Fruit fly (Drosophila melanogaster) whole organism, prepupa: ENCODE results near the gene shd.

ENCODE experiments used
- Blimp-1 ChIP-seq: fragments of 200-800 bp; sonication (Bioruptor generic); optimal IDR thresholded peaks from 3 replicates; lab custom pipeline; 2017; ENCODE audit warnings: missing biosample characterization, missing genetic modification characterization, mild to moderate bottlenecking, moderate library complexity, missing genetic modification reagents
- CG10631 ChIP-seq: fragments of 200-800 bp; sonication (Bioruptor generic); optimal IDR thresholded peaks from 2 replicates; lab custom pipeline; 2016; ENCODE audit warnings: missing biosample characterization, missing genetic modification characterization
- CG11294 ChIP-seq: fragments of 200-800 bp; sonication (Bioruptor generic); IDR thresholded peaks from 2 replicates; pipeline ENCODE4 v1.3.6; 2022; ENCODE audit warnings: missing biosample characterization, missing genetic modification characterization
- CG11762 ChIP-seq: fragments of 200-800 bp; sonication (Bioruptor generic); optimal IDR thresholded peaks from 3 replicates; lab custom pipeline; 2016; ENCODE audit warnings: missing biosample characterization, missing genetic modification characterization; ENCODE audit not compliant: insufficient read depth
- CG11902 ChIP-seq: fragments of 200-800 bp; sonication (Bioruptor generic); optimal IDR thresholded peaks from 3 replicates; lab custom pipeline; 2016; ENCODE audit warnings: missing biosample characterization, missing genetic modification characterization
- CG15336 ChIP-seq: fragments of 200-800 bp; sonication (Bioruptor generic); IDR thresholded peaks from 2 replicates; pipeline ENCODE4 v1.3.6; 2022; ENCODE audit warnings: missing biosample characterization, missing genetic modification characterization
- CG1621 ChIP-seq: fragments of 200-800 bp; sonication (Bioruptor generic); optimal IDR thresholded peaks from 3 replicates; lab custom pipeline; 2018; ENCODE audit warnings: missing biosample characterization, mild to moderate bottlenecking, missing genetic modification characterization
- CG16779 ChIP-seq: fragments of 200-800 bp; sonication (Bioruptor generic); optimal IDR thresholded peaks from 3 replicates; lab custom pipeline; 2017; ENCODE audit warnings: missing biosample characterization, mild to moderate bottlenecking, missing genetic modification characterization
- CG3032 ChIP-seq: fragments of 200-800 bp; optimal IDR thresholded peaks from 2 replicates; lab custom pipeline; 2019; ENCODE audit warnings: missing biosample characterization, mild to moderate bottlenecking, missing genetic modification characterization, moderate library complexity
- CG32006 ChIP-seq: fragments of 200-800 bp; sonication (Bioruptor generic); optimal IDR thresholded peaks from 3 replicates; lab custom pipeline; 2017; ENCODE audit warnings: missing biosample characterization, mild to moderate bottlenecking, missing genetic modification characterization
- CG34406 ChIP-seq: fragments of 200-800 bp; sonication (Bioruptor generic); optimal IDR thresholded peaks from 3 replicates; lab custom pipeline; 2016; ENCODE audit warnings: missing biosample characterization, missing genetic modification characterization
- CG3919 ChIP-seq: fragments of 200-800 bp; sonication (Bioruptor generic); optimal IDR thresholded peaks from 3 replicates; lab custom pipeline; 2016; ENCODE audit warnings: missing biosample characterization, missing genetic modification characterization
- CG4318 ChIP-seq: fragments of 200-800 bp; sonication (Bioruptor generic); optimal IDR thresholded peaks from 3 replicates; lab custom pipeline; 2017; ENCODE audit warnings: missing biosample characterization, mild to moderate bottlenecking, missing genetic modification characterization
- CG6163 ChIP-seq: fragments of 200-800 bp; sonication (Bioruptor generic); IDR thresholded peaks from 3 replicates; pipeline ENCODE4 v1.3.6; 2022; ENCODE audit warnings: missing biosample characterization, missing genetic modification characterization
- CG6276 ChIP-seq: fragments of 200-800 bp; sonication (Bioruptor generic); optimal IDR thresholded peaks from 2 replicates; lab custom pipeline; 2017; ENCODE audit warnings: missing biosample characterization, mild to moderate bottlenecking, missing genetic modification characterization
- CG6792 ChIP-seq: fragments of 200-800 bp; sonication (Bioruptor generic); optimal IDR thresholded peaks from 3 replicates; lab custom pipeline; 2016; ENCODE audit warnings: missing biosample characterization, missing genetic modification characterization
- CG6808 ChIP-seq: fragments of 200-800 bp; sonication (Bioruptor generic); optimal IDR thresholded peaks from 3 replicates; lab custom pipeline; 2017; ENCODE audit warnings: missing biosample characterization, missing genetic modification characterization, mild to moderate bottlenecking, moderate library complexity, missing genetic modification reagents
- CG7368 ChIP-seq: fragments of 200-800 bp; sonication (Bioruptor generic); optimal IDR thresholded peaks from 3 replicates; lab custom pipeline; 2016; ENCODE audit warnings: missing biosample characterization, missing genetic modification characterization
- CG8119 ChIP-seq: fragments of 200-800 bp; sonication (Bioruptor generic); IDR thresholded peaks from 3 replicates; pipeline ENCODE4 v1.3.6; 2022; ENCODE audit warnings: missing biosample characterization, missing genetic modification characterization
- CG8632 ChIP-seq: fragments of 200-800 bp; sonication (Bioruptor generic); optimal IDR thresholded peaks from 3 replicates; lab custom pipeline; 2016; ENCODE audit warnings: missing biosample characterization, missing genetic modification characterization
- Eip75B ChIP-seq: fragments of 200-800 bp; sonication (Bioruptor generic); optimal IDR thresholded peaks from 3 replicates; lab custom pipeline; 2016; ENCODE audit warnings: missing biosample characterization, missing genetic modification characterization
- Eip93F ChIP-seq: fragments of 200-800 bp; sonication (Bioruptor generic); optimal IDR thresholded peaks from 2 replicates; lab custom pipeline; 2016; ENCODE audit warnings: missing biosample characterization, mild to moderate bottlenecking, missing genetic modification characterization
- Gug ChIP-seq: fragments of 200-800 bp; sonication (Bioruptor generic); IDR thresholded peaks from 2 replicates; pipeline ENCODE4 v1.3.6; 2022; ENCODE audit warnings: missing biosample characterization, missing genetic modification characterization
- Hr38 ChIP-seq: sonication (Bioruptor generic); optimal IDR thresholded peaks from 2 replicates; lab custom pipeline; 2016; ENCODE audit warnings: missing biosample characterization, missing genetic modification characterization
- Hr39 ChIP-seq: fragments of 200-800 bp; sonication (Bioruptor generic); optimal IDR thresholded peaks from 2 replicates; lab custom pipeline; 2016; ENCODE audit warnings: missing biosample characterization, missing genetic modification characterization
- Hr4 ChIP-seq: fragments of 200-800 bp; sonication (Bioruptor generic); optimal IDR thresholded peaks from 3 replicates; lab custom pipeline; 2016; ENCODE audit warnings: missing biosample characterization, missing genetic modification characterization
- Lpt ChIP-seq: fragments of 200-800 bp; sonication (Bioruptor generic); optimal IDR thresholded peaks from 3 replicates; lab custom pipeline; 2016; ENCODE audit warnings: missing biosample characterization, missing genetic modification characterization
- Met ChIP-seq: fragments of 200-800 bp; sonication (Bioruptor generic); optimal IDR thresholded peaks from 3 replicates; lab custom pipeline; 2016; ENCODE audit warnings: missing biosample characterization, missing genetic modification characterization
- OdsH ChIP-seq: fragments of 200-800 bp; sonication (Bioruptor generic); optimal IDR thresholded peaks from 3 replicates; lab custom pipeline; 2016; ENCODE audit warnings: missing biosample characterization, missing genetic modification characterization
- Smox ChIP-seq: fragments of 200-800 bp; sonication (Bioruptor generic); optimal IDR thresholded peaks from 3 replicates; lab custom pipeline; 2016; ENCODE audit warnings: missing biosample characterization, missing genetic modification characterization
- Sox102F ChIP-seq: fragments of 200-800 bp; sonication (Bioruptor generic); optimal IDR thresholded peaks from 2 replicates; lab custom pipeline; 2016; ENCODE audit warnings: missing biosample characterization, mild to moderate bottlenecking, missing genetic modification characterization
- Sox14 ChIP-seq: fragments of 200-800 bp; sonication (Bioruptor generic); optimal IDR thresholded peaks from 3 replicates; lab custom pipeline; 2016; ENCODE audit warnings: missing biosample characterization, missing genetic modification characterization
- Sox15 ChIP-seq: fragments of 200-800 bp; sonication (Bioruptor generic); optimal IDR thresholded peaks from 3 replicates; lab custom pipeline; 2016; ENCODE audit warnings: missing biosample characterization, missing genetic modification characterization
- achi ChIP-seq: fragments of 200-800 bp; sonication (Bioruptor generic); optimal IDR thresholded peaks from 3 replicates; lab custom pipeline; 2016; ENCODE audit warnings: missing biosample characterization, missing genetic modification characterization
- dac ChIP-seq: fragments of 200-800 bp; sonication (Bioruptor generic); optimal IDR thresholded peaks from 2 replicates; lab custom pipeline; 2017; ENCODE audit warnings: missing biosample characterization, mild to moderate bottlenecking, missing genetic modification characterization
- dsx ChIP-seq: fragments of 200-800 bp; optimal IDR thresholded peaks from 3 replicates; lab custom pipeline; 2019; ENCODE audit warnings: missing biosample characterization, mild to moderate bottlenecking, missing genetic modification characterization, moderate library complexity; ENCODE audit not compliant: poor library complexity, severe bottlenecking
- eg ChIP-seq: fragments of 200-800 bp; sonication (Bioruptor generic); IDR thresholded peaks from 3 replicates; pipeline ENCODE4 v1.3.6; 2022; ENCODE audit warnings: missing biosample characterization, missing genetic modification characterization
- fd59A ChIP-seq: fragments of 200-800 bp; sonication (Bioruptor generic); optimal IDR thresholded peaks from 2 replicates; lab custom pipeline; 2017; ENCODE audit warnings: missing biosample characterization, mild to moderate bottlenecking, missing genetic modification characterization, missing genetic modification reagents
- fd85E ChIP-seq: fragments of 200-800 bp; sonication (Bioruptor generic); optimal IDR thresholded peaks from 3 replicates; lab custom pipeline; 2016; ENCODE audit warnings: missing biosample characterization, missing genetic modification characterization
- fkh ChIP-seq: fragments of 200-800 bp; sonication (Bioruptor generic); optimal IDR thresholded peaks from 3 replicates; lab custom pipeline; 2017; ENCODE audit warnings: missing biosample characterization, mild to moderate bottlenecking, missing genetic modification characterization, moderate library complexity
- lz ChIP-seq: fragments of 200-800 bp; sonication (Bioruptor generic); optimal IDR thresholded peaks from 3 replicates; lab custom pipeline; 2016; ENCODE audit warnings: missing biosample characterization, missing genetic modification characterization
- net ChIP-seq: fragments of 200-800 bp; sonication (Bioruptor generic); optimal IDR thresholded peaks from 3 replicates; lab custom pipeline; 2016; ENCODE audit warnings: missing biosample characterization, missing genetic modification characterization
- pdm3 ChIP-seq: fragments of 200-800 bp; sonication (Bioruptor generic); optimal IDR thresholded peaks from 3 replicates; lab custom pipeline; 2016; ENCODE audit warnings: missing biosample characterization, missing genetic modification characterization
- salr ChIP-seq, 2 experiments: fragments of 200-800 bp; sonication (Bioruptor generic); optimal IDR thresholded peaks; 3 replicates each; lab custom pipeline; 2016 to 2018; ENCODE audit warnings: missing biosample characterization in 2 of 2, missing genetic modification characterization in 2 of 2, mild to moderate bottlenecking in 1 of 2
- ss ChIP-seq, 2 experiments: fragments of 200-800 bp; sonication (Bioruptor generic); optimal IDR thresholded peaks; 2 replicates in 1 of 2; 3 replicates in 1 of 2; lab custom pipeline; 2017 to 2018; ENCODE audit warnings: mild to moderate bottlenecking in 2 of 2, missing biosample characterization in 2 of 2, missing genetic modification characterization in 2 of 2, moderate library complexity in 1 of 2
- svp ChIP-seq: fragments of 200-800 bp; sonication (Bioruptor generic); peaks from one replicate; lab custom pipeline; 2016; ENCODE audit warnings: missing biosample characterization, missing genetic modification characterization
- topi ChIP-seq: fragments of 200-800 bp; sonication (Bioruptor generic); optimal IDR thresholded peaks from 3 replicates; lab custom pipeline; 2016; ENCODE audit warnings: missing biosample characterization, missing genetic modification characterization
- vri ChIP-seq: fragments of 200-800 bp; sonication (Bioruptor generic); optimal IDR thresholded peaks from 3 replicates; lab custom pipeline; 2016; ENCODE audit warnings: missing biosample characterization, mild to moderate bottlenecking, missing genetic modification characterization

shd gene

dm6 chr3L:14616085-14617026, 2.1 kb downstream of the shd start:
- TF ChIP-seq CG11294 (GFP tag; lab: Robert Waterston, UW), result no peak
- no peak for TF ChIP-seq CG7368 (GFP tag; lab: Kevin White, UChicago)
- no peak for TF ChIP-seq vri
- TF ChIP-seq Eip93F (GFP tag; lab: Kevin White, UChicago), result no peak
- no peak for TF ChIP-seq Sox102F
- no peak for TF ChIP-seq CG6808 (GFP tag; lab: Kevin White, UChicago)
- TF ChIP-seq Sox14 (GFP tag; lab: Kevin White, UChicago), result no peak
- TF ChIP-seq ss (GFP tag; optimal IDR thresholded peaks at IDR 0.05; lab: Kevin White, UChicago), result no peak
- 0 out of 3 replicates have a peak, but pooled peaks have one; percentile 40 for TF ChIP-seq CG6163
- no peak for TF ChIP-seq CG6792
- no peak for TF ChIP-seq Lpt
- no peak for TF ChIP-seq CG3919
- TF ChIP-seq CG6276 (GFP tag; lab: Kevin White, UChicago), result peak; percentile 33
- TF ChIP-seq achi (GFP tag; lab: Kevin White, UChicago), result peak; percentile 35
- no peak for TF ChIP-seq svp
- TF ChIP-seq CG4318 (GFP tag; lab: Kevin White, UChicago), result peak; percentile 31
- TF ChIP-seq CG3032 (tag; lab: Kevin White, UChicago), result no peak
- TF ChIP-seq CG11762, result no peak
- no peak for TF ChIP-seq dac (GFP tag; lab: Kevin White, UChicago)
- peak; percentile 74 for TF ChIP-seq CG15336 (GFP tag; lab: Robert Waterston, UW)
- no peak for TF ChIP-seq CG1621 (tag; lab: Kevin White, UChicago)
- no peak for TF ChIP-seq dsx
- TF ChIP-seq CG11902, result no peak
- no peak for TF ChIP-seq Eip75B (GFP tag; lab: Kevin White, UChicago)
- TF ChIP-seq fd59A (GFP tag; lab: Kevin White, UChicago), result no peak
- peak; percentile 25 for TF ChIP-seq Hr4
- no peak for TF ChIP-seq Hr39 (GFP tag; lab: Kevin White, UChicago)
- no peak for TF ChIP-seq CG8632
- peak; percentile 67 for TF ChIP-seq CG32006
- TF ChIP-seq lz, result no peak
- no peak for TF ChIP-seq fkh
- no peak for TF ChIP-seq fd85E
- TF ChIP-seq Gug (GFP tag; lab: Robert Waterston, UW), result no peak
- no peak for TF ChIP-seq CG10631 (GFP tag; lab: Kevin White, UChicago)
- no peak for TF ChIP-seq salr (GFP tag; optimal IDR thresholded peaks at IDR 0.05; lab: Kevin White, UChicago)
- TF ChIP-seq net (GFP tag; lab: Kevin White, UChicago), result no peak
- TF ChIP-seq CG8119, result peak; percentile 54; the same call in 2 of the 3 replicates
- TF ChIP-seq pdm3, result no peak
- no peak for TF ChIP-seq eg (GFP tag; lab: Robert Waterston, UW)
- TF ChIP-seq CG34406 (GFP tag; lab: Kevin White, UChicago), result no peak
- TF ChIP-seq Met (GFP tag; lab: Kevin White, UChicago), result no peak
- no peak for TF ChIP-seq Sox15 (GFP tag; lab: Kevin White, UChicago)
- no peak for TF ChIP-seq Blimp-1 (GFP tag; lab: Kevin White, UChicago)
- TF ChIP-seq topi, result no peak
- TF ChIP-seq CG16779, result no peak
- no peak for TF ChIP-seq Hr38 (GFP tag; lab: Kevin White, UChicago)
- TF ChIP-seq OdsH (GFP tag; lab: Kevin White, UChicago), result peak; percentile 4
- TF ChIP-seq Smox (GFP tag; lab: Kevin White, UChicago), result no peak
- TF ChIP-seq, all 60 proteins: peak for 9
